Worm (Caenorhabditis elegans) whole organism, late embryonic: Measurements from ENCODE around the gene R05D8.9.

ENCODE experiments used
- C38D4.7 ChIP-seq: fragments of 200-800 bp; sonication (Bioruptor generic); optimal IDR thresholded peaks from 2 replicates; lab custom pipeline; 2018; ENCODE audit warnings: mild to moderate bottlenecking, missing genetic modification characterization, moderate library complexity, missing compliant biosample characterization
- Y22D7AL.16 ChIP-seq: sonication (generic microtip); optimal IDR thresholded peaks from 2 replicates; lab custom pipeline; 2016; ENCODE audit warnings: missing genetic modification characterization, missing compliant biosample characterization
- ama-1 ChIP-seq: fragments of 150-350 bp; optimal IDR thresholded peaks from 2 replicates; lab custom pipeline; 2014
- ceh-14 ChIP-seq: sonication (generic microtip); optimal IDR thresholded peaks from 2 replicates; lab custom pipeline; 2016; ENCODE audit warnings: missing genotype, missing genetic modification characterization, missing compliant biosample characterization
- ceh-18 ChIP-seq: sonication (generic microtip); optimal IDR thresholded peaks from 2 replicates; lab custom pipeline; 2016; ENCODE audit warnings: missing genetic modification characterization, missing compliant biosample characterization
- ceh-22 ChIP-seq: sonication (generic microtip); optimal IDR thresholded peaks from 2 replicates; lab custom pipeline; 2017; ENCODE audit warnings: missing biosample characterization, missing genetic modification characterization
- ceh-30 ChIP-seq: fragments of 150-350 bp; optimal IDR thresholded peaks from 2 replicates; lab custom pipeline; 2014; ENCODE audit warnings: missing biosample characterization, missing genetic modification characterization
- ceh-48 ChIP-seq: sonication (generic microtip); optimal IDR thresholded peaks from 2 replicates; lab custom pipeline; 2016; ENCODE audit warnings: missing genetic modification characterization, inconsistent platforms, missing compliant biosample characterization
- dve-1 ChIP-seq: sonication (generic microtip); optimal IDR thresholded peaks from 2 replicates; lab custom pipeline; 2017; ENCODE audit warnings: antibody characterized with exemption, mild to moderate bottlenecking, missing genetic modification characterization, missing compliant biosample characterization
- elt-2 ChIP-seq: sonication (generic microtip); optimal IDR thresholded peaks from 2 replicates; lab custom pipeline; 2016; ENCODE audit warnings: missing genetic modification reagents, missing genetic modification characterization, missing compliant biosample characterization
- ets-4 ChIP-seq: sonication (generic microtip); optimal IDR thresholded peaks from 2 replicates; lab custom pipeline; 2016; ENCODE audit warnings: missing genetic modification characterization, missing compliant biosample characterization
- fax-1 ChIP-seq: sonication (generic microtip); optimal IDR thresholded peaks from 2 replicates; lab custom pipeline; 2016; ENCODE audit warnings: missing genotype, missing genetic modification characterization, missing compliant biosample characterization
- fkh-10 ChIP-seq: fragments of 150-350 bp; optimal IDR thresholded peaks from 2 replicates; lab custom pipeline; 2014; ENCODE audit warnings: missing biosample characterization, missing genetic modification reagents, missing genetic modification characterization
- fkh-6 ChIP-seq: sonication (generic microtip); optimal IDR thresholded peaks from 2 replicates; lab custom pipeline; 2016; ENCODE audit warnings: missing genetic modification characterization, missing compliant biosample characterization
- hlh-13 ChIP-seq: fragments of 200-800 bp; sonication (Bioruptor generic); optimal IDR thresholded peaks from 2 replicates; lab custom pipeline; 2018; ENCODE audit warnings: mild to moderate bottlenecking, missing genetic modification characterization, missing compliant biosample characterization
- nfya-1 ChIP-seq: sonication (generic microtip); optimal IDR thresholded peaks from 2 replicates; lab custom pipeline; 2017; ENCODE audit warnings: missing genetic modification characterization, mild to moderate bottlenecking, missing compliant biosample characterization, antibody characterized with exemption, moderate library complexity
- nhr-11 ChIP-seq: fragments of 150-350 bp; optimal IDR thresholded peaks from 2 replicates; lab custom pipeline; 2014; ENCODE audit warnings: missing biosample characterization, missing genetic modification characterization
- nhr-232 ChIP-seq: sonication (generic microtip); optimal IDR thresholded peaks from 2 replicates; lab custom pipeline; 2016; ENCODE audit warnings: missing genetic modification characterization, missing compliant biosample characterization
- npax-4 ChIP-seq: sonication (generic microtip); optimal IDR thresholded peaks from 2 replicates; lab custom pipeline; 2016; ENCODE audit warnings: missing genetic modification characterization, missing compliant biosample characterization
- pax-1 ChIP-seq: fragments of 150-350 bp; optimal IDR thresholded peaks from 2 replicates; lab custom pipeline; 2014; ENCODE audit warnings: missing biosample characterization, missing genetic modification characterization
- pqm-1 ChIP-seq: sonication (generic microtip); optimal IDR thresholded peaks from 2 replicates; lab custom pipeline; 2016; ENCODE audit warnings: missing genetic modification characterization, missing compliant biosample characterization
- ref-2 ChIP-seq: sonication (generic microtip); optimal IDR thresholded peaks from 2 replicates; lab custom pipeline; 2016; ENCODE audit warnings: missing genetic modification characterization, missing compliant biosample characterization
- rnt-1 ChIP-seq: sonication (generic microtip); optimal IDR thresholded peaks from 2 replicates; lab custom pipeline; 2016; ENCODE audit warnings: missing genetic modification characterization, missing compliant biosample characterization
- sdc-2 ChIP-seq: sonication (generic microtip); optimal IDR thresholded peaks from 2 replicates; lab custom pipeline; 2016; ENCODE audit warnings: missing genotype, missing genetic modification characterization, missing compliant biosample characterization
- sox-4 ChIP-seq: sonication (generic microtip); optimal IDR thresholded peaks from 2 replicates; lab custom pipeline; 2017; ENCODE audit warnings: mild to moderate bottlenecking, missing genetic modification characterization, inconsistent platforms, missing compliant biosample characterization
- syd-9 ChIP-seq: sonication (generic microtip); optimal IDR thresholded peaks from 2 replicates; lab custom pipeline; 2016; ENCODE audit warnings: mild to moderate bottlenecking, missing genetic modification characterization, moderate library complexity, missing compliant biosample characterization
- tbx-7 ChIP-seq: sonication (generic microtip); optimal IDR thresholded peaks from 2 replicates; lab custom pipeline; 2016; ENCODE audit warnings: missing genotype, missing genetic modification characterization, missing compliant biosample characterization
- ttx-3 ChIP-seq: sonication (generic microtip); optimal IDR thresholded peaks from 2 replicates; lab custom pipeline; 2016; ENCODE audit warnings: missing genetic modification reagents, missing genetic modification characterization, missing compliant biosample characterization
- unc-3 ChIP-seq, 2 experiments: fragments of 200-800 bp in 1 of 2; sonication (Bioruptor generic) in 1 of 2; sonication (generic microtip) in 1 of 2; conservative IDR thresholded peaks in 1 of 2; optimal IDR thresholded peaks in 1 of 2; 2 replicates each; pipeline versions ENCODE4 v1.3.6 to Lab custom; 2016 to 2022; ENCODE audit warnings: missing compliant biosample characterization in 2 of 2, missing genetic modification characterization in 2 of 2, missing genetic modification reagents in 1 of 2
- unc-42 ChIP-seq: sonication (generic microtip); optimal IDR thresholded peaks from 2 replicates; lab custom pipeline; 2016; ENCODE audit warnings: missing genotype, missing genetic modification characterization, missing compliant biosample characterization
- unc-55 ChIP-seq: sonication (generic microtip); optimal IDR thresholded peaks from 2 replicates; lab custom pipeline; 2017; ENCODE audit warnings: missing biosample characterization, missing genetic modification reagents, missing genetic modification characterization
- ztf-16 ChIP-seq: sonication (generic microtip); optimal IDR thresholded peaks from 2 replicates; lab custom pipeline; 2017; ENCODE audit warnings: missing genetic modification characterization, missing compliant biosample characterization

R05D8.9 gene

ce11 chrV:2767465-2767864 is at the start of gene R05D8.9:
Gene R05D8.9 (minus strand): TSS chrV:2767565.
- TF ChIP-seq npax-4 (no peak), rnt-1 (tag; lab: Kevin White, UChicago) (no peak), ttx-3 (tag; lab: Kevin White, UChicago) (no peak), ref-2 (no peak)

- TF ChIP-seq sdc-2 (tag; lab: Kevin White, UChicago) (no peak), ceh-18 (no peak)
These were observed 48.6 kb upstream of the R05D8.9 start, which contains the start of gene F54E2.5 for ce11 chrV:2815956-2816355. Gene F54E2.5 (minus strand): TSS chrV:2816056.

- no peak for TF ChIP-seq unc-55 (GFP tag; lab: Kevin White, UChicago)
- no peak for TF ChIP-seq unc-3 (GFP tag; conservative IDR thresholded peaks at IDR 0.05; lab: Robert Waterston, UW)
- TF ChIP-seq unc-3 (tag; optimal IDR thresholded peaks at IDR 0.05; lab: Kevin White, UChicago): no peak
- TF ChIP-seq sox-4: no peak
- TF ChIP-seq pqm-1 (tag; lab: Kevin White, UChicago): no peak
- no peak for TF ChIP-seq Y22D7AL.16 (tag; lab: Kevin White, UChicago)
- no peak for TF ChIP-seq ets-4
- TF ChIP-seq C38D4.7 (GFP tag; lab: Kevin White, UChicago): no peak
- TF ChIP-seq rnt-1 (tag; lab: Kevin White, UChicago): no peak
- no peak for TF ChIP-seq unc-42
- no peak for TF ChIP-seq ceh-48
These were observed 46.5 kb upstream of the R05D8.9 start, which contains the start of gene F54E2.9 for ce11 chrV:2813856-2814255. Gene F54E2.9 (minus strand): TSS chrV:2813987.

ce11 chrV:2810164-2810563 is 42.8 kb upstream of the R05D8.9 start, which contains the start of gene F54E2.1:
Gene F54E2.1 (plus strand): TSS chrV:2810398.
- no peak for TF ChIP-seq syd-9 (tag; lab: Kevin White, UChicago)
- no peak for TF ChIP-seq ceh-14 (tag; lab: Kevin White, UChicago)
- no peak for TF ChIP-seq hlh-13
- no peak for TF ChIP-seq ceh-22 (tag; lab: Kevin White, UChicago)
- TF ChIP-seq elt-2: peak; percentile 45

- TF ChIP-seq ceh-18 (peak; percentile 45), rnt-1 (tag; lab: Kevin White, UChicago) (peak; percentile 82), ceh-14 (tag; lab: Kevin White, UChicago) (no peak)
These were observed 42.1 kb upstream of the R05D8.9 start for ce11 chrV:2809443-2809842.

ce11 chrV:2807760-2808159 is 40.4 kb upstream of the R05D8.9 start, which contains the start of gene ketn-1:
Gene ketn-1 (minus strand): TSS chrV:2807860.
- TF ChIP-seq unc-55 (GFP tag; lab: Kevin White, UChicago) (no peak), dve-1 (tag; lab: Kevin White, UChicago) (no peak), sdc-2 (tag; lab: Kevin White, UChicago) (no peak), nhr-11 (tag; lab: Kevin White, UChicago) (no peak), fkh-10 (no peak), elt-2 (no peak)

- peak; percentile 66 for TF ChIP-seq nfya-1 (tag; lab: Kevin White, UChicago)
- TF ChIP-seq ceh-18: peak; percentile 62
- no peak for TF ChIP-seq unc-55 (GFP tag; lab: Kevin White, UChicago)
These were observed 35.9 kb upstream of the R05D8.9 start for ce11 chrV:2803258-2803657.

- TF ChIP-seq nhr-232 (tag; lab: Kevin White, UChicago): no peak
- no peak for TF ChIP-seq unc-55 (GFP tag; lab: Kevin White, UChicago)
- no peak for TF ChIP-seq ztf-16 (tag; lab: Kevin White, UChicago)
- TF ChIP-seq fkh-6 (tag; lab: Kevin White, UChicago): no peak
- no peak for TF ChIP-seq fax-1 (tag; lab: Kevin White, UChicago)
- TF ChIP-seq pqm-1 (tag; lab: Kevin White, UChicago): no peak
- no peak for TF ChIP-seq pax-1 (tag; lab: Kevin White, UChicago)
- TF ChIP-seq ama-1 (lab: Kevin White, UChicago): no peak
- no peak for TF ChIP-seq ref-2
- no peak for TF ChIP-seq tbx-7 (tag; lab: Kevin White, UChicago)
- no peak for TF ChIP-seq ceh-30 (tag; lab: Kevin White, UChicago)
- no peak for TF ChIP-seq hlh-13
These were observed 34.6 kb upstream of the R05D8.9 start for ce11 chrV:2801955-2802354.
